Worm (Caenorhabditis elegans) whole organism, L2 larva: ENCODE measurements around the gene mltn-10.

Experiments used
- C34F6.9 ChIP-seq: fragments of 150-350 bp; optimal IDR thresholded peaks from 2 replicates; lab custom pipeline; 2014; ENCODE audit warnings: missing biosample characterization, missing genetic modification characterization
- F13H6.1 ChIP-seq: sonication (generic microtip); optimal IDR thresholded peaks from 2 replicates; lab custom pipeline; 2016; ENCODE audit warnings: missing genetic modification characterization, missing compliant biosample characterization
- R02D3.7 ChIP-seq: fragments of 150-350 bp; optimal IDR thresholded peaks from 2 replicates; lab custom pipeline; 2014; ENCODE audit warnings: missing biosample characterization, missing genetic modification characterization
- ama-1 ChIP-seq: fragments of 150-350 bp; optimal IDR thresholded peaks from 2 replicates; lab custom pipeline; 2018; ENCODE audit warnings: inconsistent platforms
- blmp-1 ChIP-seq: sonication (generic microtip); optimal IDR thresholded peaks from 2 replicates; lab custom pipeline; 2017; ENCODE audit warnings: missing genetic modification characterization, mild to moderate bottlenecking, missing compliant biosample characterization, antibody characterized with exemption, moderate library complexity; ENCODE audit not compliant: insufficient read depth
- crh-2 ChIP-seq: sonication (generic microtip); optimal IDR thresholded peaks from 2 replicates; lab custom pipeline; 2017; ENCODE audit warnings: missing biosample characterization, missing genetic modification characterization
- egl-27 ChIP-seq: sonication (generic microtip); optimal IDR thresholded peaks from 3 replicates; lab custom pipeline; 2017; ENCODE audit warnings: missing biosample characterization, missing genetic modification reagents, missing genetic modification characterization
- elt-1 ChIP-seq: fragments of 150-350 bp; optimal IDR thresholded peaks from 2 replicates; lab custom pipeline; 2014; ENCODE audit warnings: missing biosample characterization, missing genetic modification characterization
- fos-1 ChIP-seq: fragments of 150-350 bp; optimal IDR thresholded peaks from 2 replicates; lab custom pipeline; 2014; ENCODE audit warnings: missing biosample characterization, missing genetic modification characterization
- lin-13 ChIP-seq: fragments of 150-350 bp; optimal IDR thresholded peaks from 2 replicates; lab custom pipeline; 2014; ENCODE audit warnings: missing biosample characterization, missing genetic modification reagents, missing genetic modification characterization
- lin-39 ChIP-seq: fragments of 150-350 bp; optimal IDR thresholded peaks from 2 replicates; lab custom pipeline; 2014; ENCODE audit warnings: missing biosample characterization, missing genetic modification reagents, missing genetic modification characterization
- lsy-2 ChIP-seq, 2 experiments: fragments of 150-350 bp in 1 of 2; sonication (generic microtip) in 1 of 2; optimal IDR thresholded peaks; 2 replicates each; lab custom pipeline; 2014 to 2017; ENCODE audit warnings: missing biosample characterization in 2 of 2, missing genetic modification characterization in 2 of 2
- mab-5 ChIP-seq: fragments of 150-350 bp; optimal IDR thresholded peaks from 2 replicates; lab custom pipeline; 2014; ENCODE audit warnings: missing biosample characterization, missing genetic modification characterization
- mbf-1 ChIP-seq: sonication (generic microtip); optimal IDR thresholded peaks from 2 replicates; lab custom pipeline; 2017; ENCODE audit warnings: missing biosample characterization, missing genetic modification characterization
- mdl-1 ChIP-seq, 2 experiments: fragments of 150-350 bp in 1 of 2; sonication (generic microtip) in 1 of 2; optimal IDR thresholded peaks; 2 replicates each; lab custom pipeline; 2017; ENCODE audit warnings: missing biosample characterization in 2 of 2, missing genetic modification characterization in 2 of 2
- nhr-10 ChIP-seq: sonication (generic microtip); optimal IDR thresholded peaks from 2 replicates; lab custom pipeline; 2017; ENCODE audit warnings: missing biosample characterization, missing genetic modification characterization
- nhr-11 ChIP-seq: fragments of 150-350 bp; optimal IDR thresholded peaks from 2 replicates; lab custom pipeline; 2014; ENCODE audit warnings: missing biosample characterization, missing genetic modification characterization
- nhr-12 ChIP-seq: fragments of 150-350 bp; optimal IDR thresholded peaks from 2 replicates; lab custom pipeline; 2014; ENCODE audit warnings: missing biosample characterization, missing genetic modification characterization
- nhr-129 ChIP-seq: fragments of 150-350 bp; optimal IDR thresholded peaks from 2 replicates; lab custom pipeline; 2014; ENCODE audit warnings: missing biosample characterization, missing genetic modification characterization
- nhr-21 ChIP-seq: fragments of 150-350 bp; optimal IDR thresholded peaks from 2 replicates; lab custom pipeline; 2014; ENCODE audit warnings: missing biosample characterization, missing genetic modification characterization
- nhr-23 ChIP-seq: fragments of 150-350 bp; optimal IDR thresholded peaks from 2 replicates; lab custom pipeline; 2014; ENCODE audit warnings: missing biosample characterization, missing genetic modification reagents, missing genetic modification characterization
- nhr-237 ChIP-seq: fragments of 150-350 bp; optimal IDR thresholded peaks from 2 replicates; lab custom pipeline; 2014; ENCODE audit warnings: missing biosample characterization, missing genetic modification characterization
- nhr-25 ChIP-seq: fragments of 150-350 bp; sonication (generic microtip); optimal IDR thresholded peaks from 3 replicates; lab custom pipeline; 2014; ENCODE audit warnings: missing biosample characterization, missing genetic modification characterization
- peb-1 ChIP-seq: fragments of 150-350 bp; optimal IDR thresholded peaks from 2 replicates; lab custom pipeline; 2014; ENCODE audit warnings: missing biosample characterization, missing genetic modification characterization
- skn-1 ChIP-seq: sonication (generic microtip); optimal IDR thresholded peaks from 2 replicates; lab custom pipeline; 2017; ENCODE audit warnings: missing biosample characterization, missing genetic modification characterization
- sma-3 ChIP-seq: sonication (generic microtip); optimal IDR thresholded peaks from 2 replicates; lab custom pipeline; 2016; ENCODE audit warnings: missing genetic modification reagents, missing genetic modification characterization, missing compliant biosample characterization
- sma-9 ChIP-seq, 2 experiments: fragments of 150-350 bp in 1 of 2; sonication (generic microtip) in 1 of 2; optimal IDR thresholded peaks; 2 replicates each; lab custom pipeline; 2014 to 2016; ENCODE audit warnings: missing genetic modification characterization in 2 of 2, mild to moderate bottlenecking in 1 of 2, missing biosample characterization in 1 of 2, missing compliant biosample characterization in 1 of 2, missing genetic modification reagents in 1 of 2, moderate library complexity in 1 of 2
- snpc-4 ChIP-seq: fragments of 150-350 bp; optimal IDR thresholded peaks from 2 replicates; lab custom pipeline; 2014; ENCODE audit warnings: missing biosample characterization, missing genetic modification characterization
- unc-55 ChIP-seq: fragments of 150-350 bp; sonication (generic microtip); optimal IDR thresholded peaks from 3 replicates; lab custom pipeline; 2014; ENCODE audit warnings: missing biosample characterization, missing genetic modification reagents, missing genetic modification characterization
- unc-62 ChIP-seq: fragments of 150-350 bp; optimal IDR thresholded peaks from 2 replicates; lab custom pipeline; 2014; ENCODE audit warnings: missing biosample characterization, missing genetic modification reagents, missing genetic modification characterization
- zag-1 ChIP-seq: fragments of 150-350 bp; optimal IDR thresholded peaks from 2 replicates; lab custom pipeline; 2014; ENCODE audit warnings: missing biosample characterization, missing genetic modification characterization
- ztf-4 ChIP-seq: fragments of 150-350 bp; optimal IDR thresholded peaks from 2 replicates; lab custom pipeline; 2014; ENCODE audit warnings: missing biosample characterization, missing genetic modification characterization

The mltn-10 gene

DNA sequence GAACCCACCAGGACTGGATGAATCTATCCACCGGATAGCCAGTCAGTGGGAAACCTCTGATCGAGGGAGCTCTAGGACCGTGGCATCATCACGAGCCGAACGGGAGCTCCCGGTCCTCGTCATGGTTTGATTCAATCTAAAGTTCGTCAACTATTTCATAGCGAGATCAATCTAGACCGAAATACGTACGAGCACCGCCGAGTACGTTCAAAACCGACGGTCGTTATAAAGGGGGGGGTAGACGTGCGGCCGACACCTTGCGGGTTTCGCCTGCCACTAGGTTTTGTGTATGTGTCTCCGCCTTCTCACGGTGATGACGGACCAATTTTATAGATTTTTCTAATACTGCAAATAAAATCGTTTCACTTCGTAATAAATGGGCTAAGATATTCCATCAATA lies 13.0 kb downstream of the mltn-10 start:
- peak; percentile 57 for TF ChIP-seq snpc-4 (tag; lab: Kevin White, UChicago)
- TF ChIP-seq nhr-129 = peak; percentile 11

DNA sequence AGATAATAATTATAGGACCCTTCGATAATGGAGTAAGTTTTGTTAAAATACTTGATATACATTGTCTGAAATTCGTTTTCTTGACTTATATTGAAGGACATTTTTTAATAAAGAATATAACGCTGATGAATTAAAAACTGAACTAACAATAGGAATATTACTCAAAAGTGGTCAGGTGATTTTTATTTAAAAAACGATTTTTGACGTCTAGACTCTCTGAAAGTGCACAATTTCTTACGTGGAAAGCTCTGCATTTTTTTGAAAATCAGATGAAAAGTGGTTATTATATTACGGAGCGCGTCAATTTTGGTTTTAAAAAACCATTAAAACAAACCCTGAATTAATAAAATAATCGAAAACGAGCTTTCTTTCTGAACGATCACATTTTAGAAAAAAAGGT lies 13.9 kb downstream of the mltn-10 start, which contains the start of gene sre-13:
TSS of gene sre-13 (minus strand) at position 101 of the 400 bp plus-strand sequence.
- TF ChIP-seq nhr-25 (tag; lab: Kevin White, UChicago) (no peak), nhr-12 (tag; lab: Kevin White, UChicago) (no peak), zag-1 (no peak), lsy-2 (tag; optimal IDR thresholded peaks at IDR 0.05; lab: Kevin White, UChicago) (no peak), ztf-4 (tag; lab: Kevin White, UChicago) (no peak), blmp-1 (no peak), crh-2 (tag; lab: Kevin White, UChicago) (no peak), nhr-11 (tag; lab: Kevin White, UChicago) (no peak)
- TF ChIP-seq, all 48 proteins: peak for 0

DNA sequence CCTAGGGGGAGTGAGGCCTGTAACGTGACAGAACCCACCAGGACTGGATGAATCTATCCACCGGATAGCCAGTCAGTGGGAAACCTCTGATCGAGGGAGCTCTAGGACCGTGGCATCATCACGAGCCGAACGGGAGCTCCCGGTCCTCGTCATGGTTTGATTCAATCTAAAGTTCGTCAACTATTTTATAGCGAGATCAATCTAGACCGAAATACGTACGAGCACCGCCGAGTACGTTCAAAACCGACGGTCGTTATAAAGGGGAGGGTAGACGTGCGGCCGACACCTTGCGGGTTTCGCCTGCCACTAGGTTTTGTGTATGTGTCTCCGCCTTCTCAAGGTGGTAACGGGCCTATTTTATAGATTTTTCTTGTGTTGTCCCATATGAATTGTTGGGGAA lies 18.5 kb downstream of the mltn-10 start:
- peak; percentile 82 for TF ChIP-seq snpc-4 (tag; lab: Kevin White, UChicago)
- TF ChIP-seq lsy-2 (tag; optimal IDR thresholded peaks at IDR 0.05; lab: Kevin White, UChicago) = peak in 1 of 2 experiments; percentile 2
- peak; percentile 10 for TF ChIP-seq lin-13

DNA sequence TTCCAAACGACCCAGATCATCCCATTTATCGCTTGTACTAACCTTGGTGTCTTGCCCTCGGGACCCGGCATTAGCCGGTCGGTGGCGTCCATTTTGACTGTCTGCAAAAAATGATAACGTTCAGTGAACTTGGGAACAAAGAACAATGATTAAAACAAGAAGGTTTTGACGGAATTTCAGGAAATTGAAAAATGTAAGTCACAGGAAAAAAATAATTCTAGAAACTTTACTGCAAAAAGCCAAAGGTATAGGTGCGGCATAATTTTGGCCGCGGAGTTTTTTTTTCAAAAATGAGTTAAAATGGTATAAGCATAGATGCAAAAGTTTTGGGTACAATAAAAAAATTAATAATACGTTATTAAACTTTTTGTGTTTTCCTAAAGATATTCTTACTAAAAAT lies 21.1 kb downstream of the mltn-10 start, which contains the start of gene atgp-2:
TSS of gene atgp-2 (minus strand) at position 101 of the 400 bp plus-strand sequence.
- TF ChIP-seq sma-9 (GFP tag; optimal IDR thresholded peaks at IDR 0.05; lab: Kevin White, UChicago) (peak; percentile 45), sma-9 (tag; optimal IDR thresholded peaks at IDR 0.05; lab: Kevin White, UChicago) (no peak), nhr-237 (tag; lab: Kevin White, UChicago) (no peak), elt-1 (no peak), nhr-21 (tag; lab: Kevin White, UChicago) (no peak)

DNA sequence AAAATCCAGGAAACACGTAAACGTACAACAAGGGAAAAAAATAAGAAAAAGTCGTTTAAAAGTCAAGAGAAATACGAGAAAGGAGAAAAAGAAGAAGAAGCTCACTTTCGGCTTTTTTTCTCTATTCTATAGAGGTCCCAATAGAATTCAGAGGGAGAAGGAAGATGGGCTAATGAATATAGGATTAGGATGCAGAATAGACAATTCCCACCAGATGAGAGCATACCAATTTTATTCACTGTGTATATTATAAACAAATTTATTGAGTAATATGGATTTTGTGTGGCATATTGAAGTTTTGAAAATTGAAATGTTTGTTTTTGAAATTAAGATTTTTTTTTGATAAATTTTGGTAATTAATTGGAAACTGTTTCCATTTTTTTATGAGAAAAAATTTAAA lies 21.6 kb downstream of the mltn-10 start:
- TF ChIP-seq unc-55 (peak; percentile 29), sma-3 (GFP tag; lab: Kevin White, UChicago) (no peak)

DNA sequence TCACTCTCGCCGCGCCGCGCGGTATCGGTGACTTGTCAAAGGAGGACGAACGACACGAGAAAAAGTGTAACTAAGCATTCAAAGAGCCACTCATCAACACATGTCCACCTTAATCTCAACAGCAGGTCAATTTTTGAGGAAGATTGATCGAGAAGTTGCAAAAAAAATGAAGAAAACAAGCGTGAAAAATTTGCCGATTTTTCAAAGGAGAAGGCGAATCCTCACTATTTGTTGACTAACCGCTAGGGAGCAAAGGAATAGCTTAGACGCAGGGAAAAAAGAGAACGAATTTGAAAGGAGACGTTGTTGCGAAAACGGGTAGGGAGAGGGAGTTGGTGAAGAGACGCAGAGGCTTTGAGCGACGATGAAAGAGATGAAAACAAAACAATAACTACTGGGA lies 22.4 kb downstream of the mltn-10 start:
- TF ChIP-seq unc-62 (GFP tag; lab: Kevin White, UChicago) (peak; percentile 14), crh-2 (tag; lab: Kevin White, UChicago) (peak; percentile 12), blmp-1 (peak; percentile 33), mab-5 (tag; lab: Kevin White, UChicago) (peak; percentile 70), snpc-4 (tag; lab: Kevin White, UChicago) (peak; percentile 54), lsy-2 (tag; optimal IDR thresholded peaks at IDR 0.05; lab: Kevin White, UChicago) (peak in 1 of 2 experiments; percentile 59), mbf-1 (tag; lab: Kevin White, UChicago) (no peak), skn-1 (no peak), nhr-25 (tag; lab: Kevin White, UChicago) (peak; percentile 18), lin-39 (peak; percentile 83), F13H6.1 (tag; lab: Kevin White, UChicago) (peak; percentile 73), sma-9 (GFP tag; optimal IDR thresholded peaks at IDR 0.05; lab: Kevin White, UChicago) (peak; percentile 13), sma-9 (tag; optimal IDR thresholded peaks at IDR 0.05; lab: Kevin White, UChicago) (no peak), C34F6.9 (peak; percentile 52), egl-27 (tag; lab: Kevin White, UChicago) (no peak), ama-1 (lab: Kevin White, UChicago) (no peak), unc-55 (peak; percentile 63), mdl-1 (tag; optimal IDR thresholded peaks at IDR 0.05; lab: Kevin White, UChicago) (peak in 1 of 2 experiments; percentile 45), fos-1 (peak; percentile 26), nhr-11 (tag; lab: Kevin White, UChicago) (no peak), nhr-23 (tag; lab: Kevin White, UChicago) (no peak), nhr-129 (peak; percentile 79), peb-1 (tag; lab: Kevin White, UChicago) (no peak)

DNA sequence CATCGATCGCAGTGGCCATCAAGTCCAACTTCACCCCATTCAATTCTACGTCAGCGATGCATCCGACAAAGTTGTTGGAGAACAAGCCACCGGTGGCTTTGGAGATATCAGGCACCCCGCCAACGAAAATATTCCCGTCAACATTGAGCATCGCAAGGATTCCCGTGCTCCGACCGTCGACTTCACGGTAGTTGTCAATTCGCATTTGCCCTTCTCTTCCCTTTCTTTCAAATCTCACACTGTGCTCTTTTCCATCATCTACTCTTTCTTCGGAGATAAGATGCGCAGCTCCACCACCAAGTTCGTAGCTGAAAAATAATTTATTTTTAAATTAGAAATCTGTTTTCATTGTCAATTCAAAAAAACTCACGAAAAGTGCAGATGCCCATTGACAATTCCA lies 24.7 kb downstream of the mltn-10 start:
- TF ChIP-seq zag-1 (no peak), C34F6.9 (no peak), R02D3.7 (tag; lab: Kevin White, UChicago) (no peak), fos-1 (no peak), mab-5 (tag; lab: Kevin White, UChicago) (no peak), nhr-10 (tag; lab: Kevin White, UChicago) (no peak)
